Worm (Caenorhabditis elegans) whole organism, L4 larva: ENCODE results near the gene arl-6.

Source experiments
- D1046.2 ChIP-seq: fragments of 200-800 bp; sonication (Bioruptor generic); IDR thresholded peaks from 2 replicates; pipeline ENCODE4 v1.3.6; 2022; ENCODE audit warnings: missing genetic modification characterization, missing compliant biosample characterization
- T26A8.4 ChIP-seq: fragments of 200-800 bp; sonication (Bioruptor generic); IDR thresholded peaks from 2 replicates; pipeline ENCODE4 v1.3.6; 2022; ENCODE audit warnings: missing genetic modification characterization, missing compliant biosample characterization
- Y5F2A.4 ChIP-seq: fragments of 200-800 bp; sonication (Bioruptor generic); optimal IDR thresholded peaks from 2 replicates; lab custom pipeline; 2018; ENCODE audit warnings: mild to moderate bottlenecking, missing genetic modification characterization, missing compliant biosample characterization
- ZK546.5 ChIP-seq, 2 experiments: sonication (generic microtip); optimal IDR thresholded peaks; 2 replicates each; lab custom pipeline; 2017; ENCODE audit warnings: missing biosample characterization in 2 of 2, missing genetic modification characterization in 2 of 2
- aha-1 ChIP-seq: fragments of 150-350 bp; peaks from one replicate; lab custom pipeline; 2014; ENCODE audit warnings: missing biosample characterization, missing genetic modification characterization
- ama-1 ChIP-seq: fragments of 150-350 bp; optimal IDR thresholded peaks from 2 replicates; lab custom pipeline; 2014; ENCODE audit warnings: inconsistent platforms, mixed read lengths
- ceh-20 ChIP-seq: fragments of 200-800 bp; sonication (Bioruptor generic); IDR thresholded peaks from 2 replicates; pipeline ENCODE4 v1.3.6; 2022; ENCODE audit warnings: missing genetic modification reagents, missing genetic modification characterization, missing compliant biosample characterization
- ceh-28 ChIP-seq: fragments of 150-350 bp; optimal IDR thresholded peaks from 2 replicates; lab custom pipeline; 2014; ENCODE audit warnings: missing biosample characterization, missing genetic modification reagents, missing genetic modification characterization
- ceh-44 ChIP-seq: fragments of 200-800 bp; sonication (Bioruptor generic); IDR thresholded peaks from 2 replicates; pipeline ENCODE4 v1.3.6; 2022; ENCODE audit warnings: missing genetic modification reagents, missing genetic modification characterization, missing compliant biosample characterization
- ceh-82 ChIP-seq: sonication (generic microtip); optimal IDR thresholded peaks from 2 replicates; lab custom pipeline; 2017; ENCODE audit warnings: missing biosample characterization, missing genetic modification characterization
- ces-1 ChIP-seq: fragments of 150-350 bp; sonication (generic microtip); optimal IDR thresholded peaks from 4 replicates; lab custom pipeline; 2014; ENCODE audit warnings: missing biosample characterization, missing genetic modification reagents, missing genetic modification characterization
- daf-16 ChIP-seq, 3 experiments: sonication (generic microtip); optimal IDR thresholded peaks; 2 replicates each; lab custom pipeline; 2016 to 2017; ENCODE audit warnings: missing genetic modification characterization in 3 of 3, missing genetic modification reagents in 3 of 3, mild to moderate bottlenecking in 2 of 3, missing compliant biosample characterization in 2 of 3, missing biosample characterization in 1 of 3, moderate library complexity in 1 of 3
- dmd-6 ChIP-seq: fragments of 200-800 bp; sonication (Bioruptor generic); IDR thresholded peaks from 2 replicates; pipeline ENCODE4 v1.3.6; 2022; ENCODE audit warnings: missing genetic modification reagents, missing genetic modification characterization, missing compliant biosample characterization
- dpl-1 ChIP-seq: fragments of 150-350 bp; optimal IDR thresholded peaks from 2 replicates; lab custom pipeline; 2014; ENCODE audit warnings: missing biosample characterization, missing genetic modification reagents, missing genetic modification characterization
- duxl-1 ChIP-seq: sonication (generic microtip); optimal IDR thresholded peaks from 2 replicates; lab custom pipeline; 2016; ENCODE audit warnings: mild to moderate bottlenecking, missing genetic modification characterization, moderate library complexity, missing compliant biosample characterization; ENCODE audit not compliant: poor library complexity
- egl-43 ChIP-seq: fragments of 200-800 bp; sonication (Bioruptor generic); IDR thresholded peaks from 2 replicates; pipeline ENCODE4 v1.3.6; 2022; ENCODE audit warnings: missing genetic modification reagents, missing genetic modification characterization, missing compliant biosample characterization
- fos-1 ChIP-seq: fragments of 150-350 bp; optimal IDR thresholded peaks from 2 replicates; lab custom pipeline; 2014; ENCODE audit warnings: missing biosample characterization, missing genetic modification characterization
- gei-8 ChIP-seq: fragments of 200-800 bp; sonication (Bioruptor generic); optimal IDR thresholded peaks from 2 replicates; lab custom pipeline; 2018; ENCODE audit warnings: mild to moderate bottlenecking, missing genetic modification characterization, missing compliant biosample characterization
- hif-1 ChIP-seq, 2 experiments: sonication (generic microtip); optimal IDR thresholded peaks; 2 replicates each; lab custom pipeline; 2016 to 2017; ENCODE audit warnings: missing compliant biosample characterization in 2 of 2, missing genetic modification characterization in 2 of 2, missing genetic modification reagents in 2 of 2, missing genotype in 2 of 2, mild to moderate bottlenecking in 1 of 2
- hlh-11 ChIP-seq: fragments of 200-800 bp; sonication (Bioruptor generic); optimal IDR thresholded peaks from 2 replicates; lab custom pipeline; 2018; ENCODE audit warnings: mild to moderate bottlenecking, missing genetic modification characterization, missing compliant biosample characterization
- hlh-30 ChIP-seq: sonication (generic microtip); optimal IDR thresholded peaks from 2 replicates; lab custom pipeline; 2017; ENCODE audit warnings: antibody characterized with exemption, mild to moderate bottlenecking, missing genetic modification characterization, missing compliant biosample characterization; ENCODE audit not compliant: insufficient read depth
- hmg-1.1 ChIP-seq: fragments of 200-800 bp; sonication (Bioruptor generic); IDR thresholded peaks from 2 replicates; pipeline ENCODE4 v1.3.6; 2022; ENCODE audit warnings: missing genetic modification reagents, missing genetic modification characterization, missing compliant biosample characterization
- lin-1 ChIP-seq: fragments of 200-800 bp; sonication (Bioruptor generic); IDR thresholded peaks from 2 replicates; pipeline ENCODE4 v1.3.6; 2022; ENCODE audit warnings: missing genetic modification reagents, missing genetic modification characterization, missing compliant biosample characterization
- lin-15B ChIP-seq: fragments of 150-350 bp; sonication (generic microtip); optimal IDR thresholded peaks from 3 replicates; lab custom pipeline; 2014; ENCODE audit warnings: missing biosample characterization, missing genetic modification characterization
- lin-38 ChIP-seq: fragments of 200-800 bp; sonication (Bioruptor generic); IDR thresholded peaks from 2 replicates; pipeline ENCODE4 v1.3.6; 2022; ENCODE audit warnings: missing genetic modification reagents, missing genetic modification characterization, missing compliant biosample characterization
- mxl-3 ChIP-seq: fragments of 200-800 bp; sonication (Bioruptor generic); optimal IDR thresholded peaks from 2 replicates; lab custom pipeline; 2018; ENCODE audit warnings: mild to moderate bottlenecking, missing genetic modification characterization, missing compliant biosample characterization
- nhr-237 ChIP-seq: sonication (generic microtip); optimal IDR thresholded peaks from 2 replicates; lab custom pipeline; 2017; ENCODE audit warnings: missing biosample characterization, missing genetic modification characterization
- nhr-25 ChIP-seq: sonication (generic microtip); optimal IDR thresholded peaks from 2 replicates; lab custom pipeline; 2017; ENCODE audit warnings: missing genetic modification characterization, mild to moderate bottlenecking, missing compliant biosample characterization, antibody characterized with exemption, moderate library complexity, borderline replicate concordance; ENCODE audit not compliant: insufficient read depth
- nhr-28 ChIP-seq: fragments of 150-350 bp; optimal IDR thresholded peaks from 2 replicates; lab custom pipeline; 2014; ENCODE audit warnings: missing biosample characterization, missing genetic modification characterization
- nhr-48 ChIP-seq: sonication (generic microtip); optimal IDR thresholded peaks from 2 replicates; lab custom pipeline; 2016; ENCODE audit warnings: mild to moderate bottlenecking, missing genetic modification characterization, missing compliant biosample characterization
- nhr-76 ChIP-seq: fragments of 150-350 bp; optimal IDR thresholded peaks from 2 replicates; lab custom pipeline; 2014; ENCODE audit warnings: missing biosample characterization, missing genetic modification characterization
- saeg-2 ChIP-seq: fragments of 200-800 bp; sonication (Bioruptor generic); IDR thresholded peaks from 2 replicates; pipeline ENCODE4 v1.3.6; 2022; ENCODE audit warnings: missing genetic modification reagents, missing genetic modification characterization, missing compliant biosample characterization
- snpc-4 ChIP-seq: fragments of 150-350 bp; optimal IDR thresholded peaks from 2 replicates; lab custom pipeline; 2014; ENCODE audit warnings: missing biosample characterization, missing genetic modification characterization
- spr-1 ChIP-seq: sonication (generic microtip); optimal IDR thresholded peaks from 2 replicates; lab custom pipeline; 2016; ENCODE audit warnings: mild to moderate bottlenecking, missing genetic modification characterization, missing compliant biosample characterization
- spr-3 ChIP-seq: fragments of 200-800 bp; sonication (Bioruptor generic); optimal IDR thresholded peaks from 2 replicates; lab custom pipeline; 2018; ENCODE audit warnings: mild to moderate bottlenecking, missing genetic modification characterization, missing compliant biosample characterization
- unc-39 ChIP-seq: sonication (generic microtip); optimal IDR thresholded peaks from 2 replicates; lab custom pipeline; 2017; ENCODE audit warnings: missing biosample characterization, missing genetic modification characterization
- vab-7 ChIP-seq: fragments of 200-800 bp; sonication (Bioruptor generic); IDR thresholded peaks from 2 replicates; pipeline ENCODE4 v1.3.6; 2022; ENCODE audit warnings: missing genetic modification reagents, missing genetic modification characterization, missing compliant biosample characterization
- zfp-3 ChIP-seq: fragments of 200-800 bp; sonication (Bioruptor generic); conservative IDR thresholded peaks from 2 replicates; pipeline ENCODE4 v1.3.6; 2022; ENCODE audit warnings: missing genetic modification reagents, missing genetic modification characterization, missing compliant biosample characterization
- zip-11 ChIP-seq: fragments of 200-800 bp; sonication (Bioruptor generic); IDR thresholded peaks from 2 replicates; pipeline ENCODE4 v1.3.6; 2022; ENCODE audit warnings: missing genetic modification characterization, missing compliant biosample characterization
- ztf-11 ChIP-seq: fragments of 150-350 bp; optimal IDR thresholded peaks from 2 replicates; lab custom pipeline; 2014; ENCODE audit warnings: missing biosample characterization, missing genetic modification characterization

The arl-6 gene

ce11 chrIII:4809526-4810153 is 5.0 kb downstream of the arl-6 start, which contains the start of gene pal-1:
pal-1 (minus strand) TSS chrIII:4809576.
- TF ChIP-seq ceh-44 (no peak), zip-11 (no peak), Y5F2A.4 (no peak), nhr-237 (tag; lab: Kevin White, UChicago) (no peak), dpl-1 (no peak), D1046.2 (GFP tag; lab: Robert Waterston, UW) (no peak), nhr-25 (tag; lab: Kevin White, UChicago) (no peak), duxl-1 (no peak), ZK546.5 (tag; optimal IDR thresholded peaks at IDR 0.05; lab: Kevin White, UChicago) (no peak)

ce11 chrIII:4808089-4808488 is 6.5 kb downstream of the arl-6 start:
- no peak for TF ChIP-seq unc-39 (tag; lab: Kevin White, UChicago)
- 0 out of 2 replicates have a peak, but pooled peaks have one; percentile 17 for TF ChIP-seq lin-38 (GFP tag; lab: Robert Waterston, UW)
- no peak for TF ChIP-seq gei-8
- TF ChIP-seq ZK546.5 (tag; optimal IDR thresholded peaks at IDR 0.05; lab: Kevin White, UChicago) = no peak
- TF ChIP-seq hmg-1.1 (GFP tag; lab: Robert Waterston, UW) = no peak
- TF ChIP-seq daf-16 (GFP tag; optimal IDR thresholded peaks at IDR 0.05; lab: Kevin White, UChicago) = no peak
- peak; percentile 9 for TF ChIP-seq daf-16 (tag; optimal IDR thresholded peaks at IDR 0.05; lab: Kevin White, UChicago)
- TF ChIP-seq lin-15B (tag; lab: Kevin White, UChicago) = no peak

- TF ChIP-seq ceh-28 (tag; lab: Kevin White, UChicago) (no peak), ceh-82 (tag; lab: Kevin White, UChicago) (no peak)
Measured at ce11 chrIII:4806345-4806744, 8.3 kb downstream of the arl-6 start.

- peak; percentile 9 for TF ChIP-seq ama-1
- no peak for TF ChIP-seq vab-7 (GFP tag; lab: Robert Waterston, UW)
Measured at ce11 chrIII:4802707-4803106, 11.9 kb downstream of the arl-6 start, which contains the start of gene metl-5. metl-5 (plus strand) TSS chrIII:4803007.

- TF ChIP-seq aha-1 (tag; lab: Kevin White, UChicago) (peak; percentile 42), saeg-2 (GFP tag; lab: Robert Waterston, UW) (no peak), snpc-4 (tag; lab: Kevin White, UChicago) (no peak), nhr-48 (tag; lab: Kevin White, UChicago) (no peak), hlh-30 (peak; percentile 32), hif-1 (tag; optimal IDR thresholded peaks at IDR 0.05; lab: Kevin White, UChicago) (no peak), ztf-11 (tag; lab: Kevin White, UChicago) (no peak), egl-43 (GFP tag; lab: Robert Waterston, UW) (no peak), zfp-3 (no peak), ceh-20 (GFP tag; lab: Robert Waterston, UW) (no peak), daf-16 (GFP tag; optimal IDR thresholded peaks at IDR 0.05; lab: Kevin White, UChicago) (no peak), daf-16 (tag; optimal IDR thresholded peaks at IDR 0.05; lab: Kevin White, UChicago) (peak; percentile 17), vab-7 (GFP tag; lab: Robert Waterston, UW) (no peak), fos-1 (tag; lab: Kevin White, UChicago) (no peak), mxl-3 (no peak), lin-1 (GFP tag; lab: Robert Waterston, UW) (no peak), hlh-11 (tag; lab: Kevin White, UChicago) (no peak), lin-38 (GFP tag; lab: Robert Waterston, UW) (no peak), dmd-6 (GFP tag; lab: Robert Waterston, UW) (0 out of 2 replicates have a peak, but pooled peaks have one; percentile 8), nhr-76 (tag; lab: Kevin White, UChicago) (no peak), spr-3 (GFP tag; lab: Kevin White, UChicago) (no peak), spr-1 (tag; lab: Kevin White, UChicago) (no peak), nhr-28 (peak; percentile 15), T26A8.4 (no peak), ces-1 (GFP tag; lab: Kevin White, UChicago) (no peak), ama-1 (no peak)
Measured at ce11 chrIII:4796536-4796935, 18.1 kb downstream of the arl-6 start, which contains the start of gene tag-325. tag-325 (plus strand) TSS chrIII:4796836.
